Fruit fly (Drosophila melanogaster) whole organism, pupa: Measurements from ENCODE around the gene CSN5.

Source experiments
- CG10348 ChIP-seq: fragments of 200-800 bp; sonication (Bioruptor generic); IDR thresholded peaks from 2 replicates; pipeline ENCODE4 v1.3.6; 2022; ENCODE audit warnings: missing biosample characterization, missing genetic modification characterization
- CG13204 ChIP-seq: fragments of 200-800 bp; sonication (Bioruptor generic); optimal IDR thresholded peaks from 2 replicates; lab custom pipeline; 2018; ENCODE audit warnings: missing biosample characterization, mild to moderate bottlenecking, missing genetic modification characterization, moderate library complexity
- CG14655 ChIP-seq: fragments of 200-800 bp; sonication (Bioruptor generic); optimal IDR thresholded peaks from 3 replicates; lab custom pipeline; 2017; ENCODE audit warnings: mild to moderate bottlenecking, missing biosample characterization, missing genetic modification reagents, missing genetic modification characterization
- CG9948 ChIP-seq: fragments of 200-800 bp; sonication (Bioruptor generic); optimal IDR thresholded peaks from 2 replicates; lab custom pipeline; 2018; ENCODE audit warnings: missing biosample characterization, mild to moderate bottlenecking, missing genetic modification characterization, moderate library complexity
- EcR ChIP-seq: fragments of 200-800 bp; sonication (Bioruptor generic); optimal IDR thresholded peaks from 3 replicates; lab custom pipeline; 2019; ENCODE audit warnings: missing biosample characterization, missing genetic modification characterization, mild to moderate bottlenecking, moderate library complexity, missing genetic modification reagents

dm6 chr3R:16432665-16433065, 37.2 kb upstream of the CSN5 start, which contains the start of gene Fntb:
- no peak for TF ChIP-seq CG13204 (GFP tag; lab: Kevin White, UChicago)
- no peak for TF ChIP-seq EcR (GFP tag; lab: Kevin White, UChicago)
- no peak for TF ChIP-seq CG10348
- no peak for TF ChIP-seq CG14655 (GFP tag; lab: Kevin White, UChicago)
- TF ChIP-seq CG9948, result peak; percentile 57
